Fruit fly (Drosophila melanogaster) ovary, adult (tissue): ENCODE results near the gene Kah.

Experiments
- CG17801 ChIP-seq: fragments of 200-800 bp; optimal IDR thresholded peaks from 2 replicates; lab custom pipeline; 2019; ENCODE audit warnings: missing biosample characterization, mild to moderate bottlenecking, missing genetic modification characterization, moderate library complexity; ENCODE audit not compliant: partially characterized antibody

The Kah gene

dm6 chr3L:601104-601503 is 12.0 kb upstream of the Kah start:
- no peak for TF ChIP-seq CG17801

dm6 chr3L:593102-593501 is 4.0 kb upstream of the Kah start, which contains the start of gene MED14:
MED14 (plus strand) TSS chr3L:593246.
- peak; percentile 16 for TF ChIP-seq CG17801

- TF ChIP-seq CG17801: no peak
Observed at dm6 chr3L:592251-592650, 3.2 kb upstream of the Kah start.

dm6 chr3L:591370-591769 is 2.3 kb upstream of the Kah start:
- no peak for TF ChIP-seq CG17801

dm6 chr3L:589290-590281 is 512 bp upstream of the Kah start:
- TF ChIP-seq CG17801: no peak

dm6 chr3L:587827-588226 is 1.2 kb downstream of the Kah start:
- TF ChIP-seq CG17801: no peak

- no peak for TF ChIP-seq CG17801
Observed at dm6 chr3L:586582-587213, 2.4 kb downstream of the Kah start.

dm6 chr3L:581037-581436 is 8.0 kb downstream of the Kah start, which contains the start of gene Ppm1:
Ppm1 (plus strand) TSS chr3L:581337.
- TF ChIP-seq CG17801: no peak

- no peak for TF ChIP-seq CG17801
Observed at dm6 chr3L:572940-573339, 16.1 kb downstream of the Kah start.

dm6 chr3L:565964-566627 is 23.0 kb downstream of the Kah start:
- peak; percentile 1 for TF ChIP-seq CG17801

- no peak for TF ChIP-seq CG17801
Observed at dm6 chr3L:565561-565960, 23.5 kb downstream of the Kah start.

- peak; percentile 82 for TF ChIP-seq CG17801
Observed at dm6 chr3L:563951-564350, 25.1 kb downstream of the Kah start.

- no peak for TF ChIP-seq CG17801
Observed at dm6 chr3L:563002-563627, 26.0 kb downstream of the Kah start.

- no peak for TF ChIP-seq CG17801
Observed at dm6 chr3L:561772-562454, 27.2 kb downstream of the Kah start.

dm6 chr3L:561117-561516 is 28.0 kb downstream of the Kah start:
- TF ChIP-seq CG17801: no peak

dm6 chr3L:559390-560034 is 29.6 kb downstream of the Kah start:
- TF ChIP-seq CG17801: no peak
